Fruit fly (Drosophila melanogaster) S2 (cell line): ENCODE measurements around the gene CG9192.

Source experiments
- CG8478 ChIP-seq: fragments of >200 bp; optimal IDR thresholded peaks from 2 replicates; lab custom pipeline; 2018
- CTCF ChIP-seq, 2 experiments: fragments of >200 bp; optimal IDR thresholded peaks; 2 replicates each; lab custom pipeline; 2018

DNA sequence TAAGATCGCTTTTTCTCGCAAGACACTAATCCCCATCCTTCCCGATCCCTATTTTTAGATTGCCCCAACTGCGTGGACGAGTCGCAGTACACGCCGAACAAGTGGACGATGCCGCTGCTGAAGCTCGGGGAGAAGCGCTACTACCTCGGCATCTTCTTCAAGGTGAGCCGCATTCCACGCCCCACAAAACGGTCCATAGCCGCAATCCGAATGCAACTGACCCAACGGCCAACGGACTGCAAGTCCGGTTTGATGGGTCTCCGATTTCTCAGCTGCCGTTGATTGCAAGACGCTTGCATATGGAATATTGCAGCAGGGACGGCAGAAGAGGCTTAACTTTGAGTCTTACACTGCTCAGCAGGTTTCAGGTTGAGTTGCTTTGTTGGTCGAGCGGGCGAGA, 30.9 kb upstream of the CG9192 start:
- no peak for TF ChIP-seq CTCF (optimal IDR thresholded peaks at IDR 0.05; lab: Kevin White, UChicago)
- no peak for TF ChIP-seq CG8478 (lab: Kevin White, UChicago)
